Fruit fly (Drosophila melanogaster): ENCODE measurements around the gene Sfp24Bd.

Sfp24Bd gene

DNA sequence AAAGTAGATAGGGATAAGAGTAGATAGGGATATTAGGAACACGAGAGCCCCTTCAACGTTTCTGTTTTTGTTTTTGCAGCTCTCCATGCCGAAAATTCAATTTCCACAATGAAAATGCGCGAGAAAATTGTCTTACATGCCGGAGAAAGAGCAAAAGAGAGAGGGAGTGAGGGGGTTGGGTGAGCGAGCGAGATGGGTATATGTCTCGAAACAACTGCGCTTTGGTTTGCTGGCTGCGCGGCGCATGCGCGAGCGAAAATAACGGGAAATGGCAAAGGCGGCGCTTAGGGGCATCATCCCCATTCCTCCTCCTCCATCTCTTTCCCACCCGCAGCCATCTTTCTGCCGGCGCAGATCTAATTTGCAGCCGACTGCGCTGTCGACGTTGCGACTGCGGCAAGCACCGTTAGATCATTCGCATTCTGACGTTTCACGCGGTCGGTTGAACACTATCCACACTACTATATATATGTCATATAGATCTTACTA, 6.6 kb downstream of the Sfp24Bd start, which contains the start of gene Drgx (continued):
- TF ChIP-seq CG2889 (GFP tag; IDR thresholded peaks at IDR 0.05) (no peak), nerfin-1 (tag; optimal IDR thresholded peaks at IDR 0.05) (peak; percentile 64), Mad (GFP tag; optimal IDR thresholded peaks at IDR 0.05) (no peak), bowl (GFP tag; IDR thresholded peaks at IDR 0.05) (no peak), CG17612 (GFP tag; IDR thresholded peaks at IDR 0.05) (no peak), gro (GFP tag; optimal IDR thresholded peaks at IDR 0.05) (no peak), CG12769 (tag; optimal IDR thresholded peaks at IDR 0.05) (no peak), CG10321 (GFP tag; IDR thresholded peaks at IDR 0.05) (peak; percentile 93), Med (GFP tag) (no peak), CG6689 (GFP tag; IDR thresholded peaks at IDR 0.05) (no peak), dysf (GFP tag; IDR thresholded peaks at IDR 0.05) (no peak), CG18599 (GFP tag; optimal IDR thresholded peaks at IDR 0.05) (no peak), kni (GFP tag; optimal IDR thresholded peaks at IDR 0.05) (no peak), sqz (GFP tag; optimal IDR thresholded peaks at IDR 0.05) (no peak), Nf-YB (GFP tag; optimal IDR thresholded peaks at IDR 0.05) (peak; percentile 98), CoRest (tag; optimal IDR thresholded peaks at IDR 0.05) (peak; percentile 6), CG14965 (GFP tag; optimal IDR thresholded peaks at IDR 0.05; ENCODE audit: borderline replicate concordance) (no peak), CG43689 (GFP tag; IDR thresholded peaks at IDR 0.05) (no peak), Rx (GFP tag; IDR thresholded peaks at IDR 0.05) (no peak), sens (GFP tag) (no peak), Eip74EF (GFP tag; optimal IDR thresholded peaks at IDR 0.05) (no peak), bsh (GFP tag; optimal IDR thresholded peaks at IDR 0.05) (no peak), Trl (optimal IDR thresholded peaks at IDR 0.05) (peak; percentile 37 to 58), Trl (GFP tag; optimal IDR thresholded peaks at IDR 0.05) (no peak), CG1832 (GFP tag; optimal IDR thresholded peaks at IDR 0.05) (peak; percentile 93), Dek (tag; optimal IDR thresholded peaks at IDR 0.05) (no peak), zf30C (GFP tag; optimal IDR thresholded peaks at IDR 0.05) (no peak), CG11247 (GFP tag; IDR thresholded peaks at IDR 0.05) (no peak), bab2 (GFP tag; optimal IDR thresholded peaks at IDR 0.05) (no peak), HLH3B (GFP tag; IDR thresholded peaks at IDR 0.05) (no peak), HLH54F (GFP tag; optimal IDR thresholded peaks at IDR 0.05) (no peak), Pdp1 (GFP tag; optimal IDR thresholded peaks at IDR 0.05) (no peak), toy (GFP tag; IDR thresholded peaks at IDR 0.05) (no peak), nau (GFP tag; optimal IDR thresholded peaks at IDR 0.05) (no peak), Jarid2 (GFP tag; optimal IDR thresholded peaks at IDR 0.05) (peak; percentile 59), CG13624 (GFP tag; optimal IDR thresholded peaks at IDR 0.05) (no peak), CG32767 (GFP tag; IDR thresholded peaks at IDR 0.05) (0 out of 2 replicates have a peak, but pooled peaks have one; percentile 19), CG3065 (GFP tag; optimal IDR thresholded peaks at IDR 0.05) (no peak), phol (tag; optimal IDR thresholded peaks at IDR 0.05) (peak; percentile 9)

DNA sequence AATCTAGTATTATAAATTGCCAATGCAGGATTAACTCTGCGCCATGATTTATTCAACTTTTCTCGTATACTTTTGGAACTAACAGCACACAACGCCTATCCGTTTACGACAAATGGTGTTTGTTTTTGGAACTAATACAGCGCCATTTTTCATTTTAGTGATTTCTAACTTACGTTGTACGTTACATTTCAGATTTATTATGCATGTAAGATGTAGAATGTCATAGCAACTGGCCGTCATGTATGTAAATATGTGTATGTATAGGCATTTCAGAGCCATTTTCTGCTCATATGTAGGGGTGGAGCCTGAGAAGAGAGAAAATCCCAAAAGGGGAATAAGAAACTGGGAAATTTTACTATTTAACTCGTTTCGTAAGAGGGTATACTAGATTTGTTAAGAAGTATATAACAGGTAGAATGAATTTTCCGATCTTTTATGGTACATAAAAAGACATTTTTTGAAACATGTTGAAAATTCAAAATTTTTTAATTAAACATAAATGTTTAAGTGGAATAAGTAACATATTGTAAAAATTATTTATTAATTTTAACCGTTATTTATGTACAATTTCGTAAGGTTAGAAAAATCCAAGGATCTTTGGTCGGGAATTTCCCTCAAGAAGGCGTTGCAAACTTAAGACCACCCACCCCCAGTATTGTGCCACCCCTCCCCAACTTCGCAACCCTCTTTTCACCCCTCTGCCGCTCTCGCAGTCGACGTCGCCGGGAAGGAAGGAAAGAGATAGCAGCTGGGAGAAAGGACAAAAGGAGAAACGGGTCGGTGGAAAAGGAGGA, 11.4 kb downstream of the Sfp24Bd start:
- no peak for TF ChIP-seq luna (GFP tag; optimal IDR thresholded peaks at IDR 0.05)
- peak; percentile 58 for TF ChIP-seq CoRest (tag; optimal IDR thresholded peaks at IDR 0.05)
- TF ChIP-seq CG17802 (tag; optimal IDR thresholded peaks at IDR 0.05): no peak
- no peak for TF ChIP-seq CG1529 (GFP tag; optimal IDR thresholded peaks at IDR 0.05)
- TF ChIP-seq odd (GFP tag; optimal IDR thresholded peaks at IDR 0.05): no peak
- no peak for TF ChIP-seq CG8359 (GFP tag; optimal IDR thresholded peaks at IDR 0.05; ENCODE audit: borderline replicate concordance)
- peak; percentile 15 for TF ChIP-seq CG3838 (GFP tag; optimal IDR thresholded peaks at IDR 0.05)
- 0 out of 2 replicates have a peak, but pooled peaks have one; percentile 23 for TF ChIP-seq Rx (GFP tag; IDR thresholded peaks at IDR 0.05)
- peak; percentile 77 for TF ChIP-seq Xbp1 (GFP tag; optimal IDR thresholded peaks at IDR 0.05)
- peak; percentile 84 for TF ChIP-seq sd (tag; optimal IDR thresholded peaks at IDR 0.05)
- TF ChIP-seq Hr51 (GFP tag; optimal IDR thresholded peaks at IDR 0.05): peak in 1 of 2 experiments; percentile 19
- no peak for TF ChIP-seq CG10431 (GFP tag; optimal IDR thresholded peaks at IDR 0.05)
- 0 out of 2 replicates have a peak, but pooled peaks have one; percentile 17 for TF ChIP-seq stc (GFP tag; IDR thresholded peaks at IDR 0.05)
- peak; percentile 58 for TF ChIP-seq CG12744 (GFP tag; optimal IDR thresholded peaks at IDR 0.05)
